Fruit fly (Drosophila melanogaster): ENCODE measurements around the gene CG31741.

dm6 chr2L:18125649-18126048, 41.6 kb downstream of the CG31741 start, which contains the start of gene Grl36b:
- TF ChIP-seq psq (optimal IDR thresholded peaks at IDR 0.05) (no peak), usp (GFP tag; optimal IDR thresholded peaks at IDR 0.05) (no peak)
